Worm (Caenorhabditis elegans): ENCODE results near the gene F40A3.4.

F40A3.4 gene

ce11 chrV:7872945-7873344 is 2.6 kb upstream of the F40A3.4 start:
- TF ChIP-seq tbx-37 (GFP tag; conservative IDR thresholded peaks at IDR 0.05) (no peak), aly-1 (tag; optimal IDR thresholded peaks at IDR 0.05) (no peak), scrt-1 (GFP tag; IDR thresholded peaks at IDR 0.05) (no peak), ets-7 (tag; optimal IDR thresholded peaks at IDR 0.05) (no peak), ceh-36 (tag; optimal IDR thresholded peaks at IDR 0.05) (no peak), flt-1 (GFP tag; IDR thresholded peaks at IDR 0.05) (no peak), sea-1 (GFP tag; conservative IDR thresholded peaks at IDR 0.05) (no peak), pes-1 (GFP tag; IDR thresholded peaks at IDR 0.05) (no peak), F13C5.2 (tag; optimal IDR thresholded peaks at IDR 0.05) (no peak), B0310.2 (tag; optimal IDR thresholded peaks at IDR 0.05) (no peak), tra-4 (tag; optimal IDR thresholded peaks at IDR 0.05) (no peak), tbx-11 (GFP tag; IDR thresholded peaks at IDR 0.05) (no peak), hnd-1 (tag; optimal IDR thresholded peaks at IDR 0.05) (no peak), ama-1 (optimal IDR thresholded peaks at IDR 0.05) (no peak), hmbx-1 (tag; optimal IDR thresholded peaks at IDR 0.05) (no peak), hmg-4 (GFP tag; optimal IDR thresholded peaks at IDR 0.05) (no peak), ceh-13 (GFP tag; optimal IDR thresholded peaks at IDR 0.05) (no peak)

- TF ChIP-seq flt-1 (GFP tag; IDR thresholded peaks at IDR 0.05) (no peak), tbx-37 (GFP tag; conservative IDR thresholded peaks at IDR 0.05) (no peak), hmg-4 (GFP tag; optimal IDR thresholded peaks at IDR 0.05) (no peak), tbx-11 (GFP tag; IDR thresholded peaks at IDR 0.05) (no peak), ceh-13 (GFP tag; optimal IDR thresholded peaks at IDR 0.05) (no peak), aly-1 (tag; optimal IDR thresholded peaks at IDR 0.05) (no peak), hmbx-1 (tag; optimal IDR thresholded peaks at IDR 0.05) (no peak), scrt-1 (GFP tag; IDR thresholded peaks at IDR 0.05) (no peak), pes-1 (GFP tag; IDR thresholded peaks at IDR 0.05) (no peak)
These were observed 1.4 kb downstream of the F40A3.4 start, which contains the start of gene F40A3.3 for ce11 chrV:7876881-7877475. F40A3.3 (plus strand) TSS chrV:7877444.

ce11 chrV:7878411-7878964 is 2.9 kb downstream of the F40A3.4 start, which contains the start of gene F40A3.2:
F40A3.2 (plus strand) TSS chrV:7878914.
- TF ChIP-seq ama-1 (optimal IDR thresholded peaks at IDR 0.05) (no peak), tbx-37 (GFP tag; conservative IDR thresholded peaks at IDR 0.05) (no peak), tbx-11 (GFP tag; IDR thresholded peaks at IDR 0.05) (no peak), pes-1 (GFP tag; IDR thresholded peaks at IDR 0.05) (no peak), F13C5.2 (tag; optimal IDR thresholded peaks at IDR 0.05) (no peak), hmg-4 (GFP tag; optimal IDR thresholded peaks at IDR 0.05) (no peak), aly-1 (tag; optimal IDR thresholded peaks at IDR 0.05) (no peak), ets-7 (tag; optimal IDR thresholded peaks at IDR 0.05) (no peak), sea-1 (GFP tag; conservative IDR thresholded peaks at IDR 0.05) (no peak)

- TF ChIP-seq ceh-13 (GFP tag; optimal IDR thresholded peaks at IDR 0.05) (no peak), ama-1 (optimal IDR thresholded peaks at IDR 0.05) (no peak), F13C5.2 (tag; optimal IDR thresholded peaks at IDR 0.05) (no peak), flt-1 (GFP tag; IDR thresholded peaks at IDR 0.05) (no peak), ets-7 (tag; optimal IDR thresholded peaks at IDR 0.05) (no peak), hmg-4 (GFP tag; optimal IDR thresholded peaks at IDR 0.05) (no peak)
These were observed 8.9 kb downstream of the F40A3.4 start for ce11 chrV:7884441-7884840.

- TF ChIP-seq F13C5.2 (tag; optimal IDR thresholded peaks at IDR 0.05) = no peak
- no peak for TF ChIP-seq tra-4 (tag; optimal IDR thresholded peaks at IDR 0.05)
- TF ChIP-seq ama-1 (optimal IDR thresholded peaks at IDR 0.05) = no peak
- no peak for TF ChIP-seq ceh-36 (tag; optimal IDR thresholded peaks at IDR 0.05)
- TF ChIP-seq tbx-11 (GFP tag; IDR thresholded peaks at IDR 0.05) = no peak
- no peak for TF ChIP-seq tbx-37 (GFP tag; conservative IDR thresholded peaks at IDR 0.05)
- TF ChIP-seq scrt-1 (GFP tag; IDR thresholded peaks at IDR 0.05) = no peak
- TF ChIP-seq B0310.2 (tag; optimal IDR thresholded peaks at IDR 0.05) = no peak
- no peak for TF ChIP-seq aly-1 (tag; optimal IDR thresholded peaks at IDR 0.05)
- TF ChIP-seq sea-1 (GFP tag; conservative IDR thresholded peaks at IDR 0.05) = no peak
- TF ChIP-seq flt-1 (GFP tag; IDR thresholded peaks at IDR 0.05) = no peak
- TF ChIP-seq pes-1 (GFP tag; IDR thresholded peaks at IDR 0.05) = no peak
- no peak for TF ChIP-seq hmg-4 (GFP tag; optimal IDR thresholded peaks at IDR 0.05)
These were observed 12.5 kb downstream of the F40A3.4 start for ce11 chrV:7888036-7888435.

- TF ChIP-seq aly-1 (tag; optimal IDR thresholded peaks at IDR 0.05) = no peak
- no peak for TF ChIP-seq tra-4 (tag; optimal IDR thresholded peaks at IDR 0.05)
- TF ChIP-seq ceh-36 (tag; optimal IDR thresholded peaks at IDR 0.05) = no peak
- no peak for TF ChIP-seq B0310.2 (tag; optimal IDR thresholded peaks at IDR 0.05)
- TF ChIP-seq ets-7 (tag; optimal IDR thresholded peaks at IDR 0.05) = no peak
- no peak for TF ChIP-seq hmg-4 (GFP tag; optimal IDR thresholded peaks at IDR 0.05)
These were observed 15.7 kb downstream of the F40A3.4 start, which contains the start of gene F40A3.1 for ce11 chrV:7891230-7891629. F40A3.1 (plus strand) TSS chrV:7891530.

ce11 chrV:7893812-7894381 is 18.3 kb downstream of the F40A3.4 start, which contains the start of gene F40A3.6:
F40A3.6 (minus strand) TSS chrV:7893862.
- TF ChIP-seq hmbx-1 (tag; optimal IDR thresholded peaks at IDR 0.05) (no peak), ceh-13 (GFP tag; optimal IDR thresholded peaks at IDR 0.05) (no peak), ceh-36 (tag; optimal IDR thresholded peaks at IDR 0.05) (no peak), hnd-1 (tag; optimal IDR thresholded peaks at IDR 0.05) (no peak), flt-1 (GFP tag; IDR thresholded peaks at IDR 0.05) (no peak), sea-1 (GFP tag; conservative IDR thresholded peaks at IDR 0.05) (no peak), B0310.2 (tag; optimal IDR thresholded peaks at IDR 0.05) (no peak), F13C5.2 (tag; optimal IDR thresholded peaks at IDR 0.05) (no peak), aly-1 (tag; optimal IDR thresholded peaks at IDR 0.05) (no peak), tbx-37 (GFP tag; conservative IDR thresholded peaks at IDR 0.05) (no peak), tbx-11 (GFP tag; IDR thresholded peaks at IDR 0.05) (no peak), hmg-4 (GFP tag; optimal IDR thresholded peaks at IDR 0.05) (no peak), pes-1 (GFP tag; IDR thresholded peaks at IDR 0.05) (no peak)
